Worm (Caenorhabditis elegans): ENCODE measurements around the gene F10E9.5.

F10E9.5 gene

DNA sequence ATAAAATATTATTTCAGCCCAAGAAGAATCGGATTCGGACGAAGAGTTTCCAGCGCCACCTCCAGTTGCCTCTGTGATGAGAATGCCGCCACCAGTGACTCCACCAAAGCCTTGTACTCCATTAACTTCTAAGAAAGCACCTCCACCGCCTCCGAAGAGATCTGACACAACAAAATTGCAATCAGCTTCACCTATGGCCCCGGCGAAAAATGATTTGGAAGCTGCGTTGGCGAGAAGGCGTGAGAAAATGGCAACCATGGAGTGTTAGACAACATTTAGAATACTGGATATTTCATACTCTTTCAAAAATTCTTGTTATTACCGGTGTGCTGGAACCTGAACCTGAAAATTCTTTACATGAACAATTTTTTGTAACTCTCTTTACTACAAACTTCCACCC is 2.1 kb upstream of the F10E9.5 start:
- no peak for TF ChIP-seq hlh-30 (tag; optimal IDR thresholded peaks at IDR 0.05; ENCODE audit: insufficient read depth)
- no peak for TF ChIP-seq C38D4.7 (GFP tag; optimal IDR thresholded peaks at IDR 0.05)

ce11 chrIII:8305816-8306215 is 1.6 kb upstream of the F10E9.5 start:
- TF ChIP-seq hlh-30 (tag; optimal IDR thresholded peaks at IDR 0.05; ENCODE audit: insufficient read depth) (no peak), K02D7.2 (tag; optimal IDR thresholded peaks at IDR 0.05) (no peak), syd-9 (tag; optimal IDR thresholded peaks at IDR 0.05) (no peak), rnt-1 (tag; optimal IDR thresholded peaks at IDR 0.05) (no peak), tbx-2 (tag; optimal IDR thresholded peaks at IDR 0.05) (no peak), ceh-19 (GFP tag; optimal IDR thresholded peaks at IDR 0.05) (no peak), ama-1 (optimal IDR thresholded peaks at IDR 0.05) (no peak), ceh-18 (tag; optimal IDR thresholded peaks at IDR 0.05) (no peak), pha-2 (tag; optimal IDR thresholded peaks at IDR 0.05) (no peak), pax-1 (tag; optimal IDR thresholded peaks at IDR 0.05) (no peak), npax-4 (tag; optimal IDR thresholded peaks at IDR 0.05) (no peak), C08G9.2 (tag; optimal IDR thresholded peaks at IDR 0.05) (no peak), ceh-22 (tag; optimal IDR thresholded peaks at IDR 0.05) (no peak), Y22D7AL.16 (tag; optimal IDR thresholded peaks at IDR 0.05) (no peak), ceh-34 (tag; optimal IDR thresholded peaks at IDR 0.05) (no peak), ceh-24 (tag; optimal IDR thresholded peaks at IDR 0.05) (no peak), T23F11.4 (GFP tag; optimal IDR thresholded peaks at IDR 0.05) (no peak), sdc-2 (tag; optimal IDR thresholded peaks at IDR 0.05) (no peak), nhr-232 (tag; optimal IDR thresholded peaks at IDR 0.05) (no peak), elt-2 (tag; optimal IDR thresholded peaks at IDR 0.05) (no peak)

DNA sequence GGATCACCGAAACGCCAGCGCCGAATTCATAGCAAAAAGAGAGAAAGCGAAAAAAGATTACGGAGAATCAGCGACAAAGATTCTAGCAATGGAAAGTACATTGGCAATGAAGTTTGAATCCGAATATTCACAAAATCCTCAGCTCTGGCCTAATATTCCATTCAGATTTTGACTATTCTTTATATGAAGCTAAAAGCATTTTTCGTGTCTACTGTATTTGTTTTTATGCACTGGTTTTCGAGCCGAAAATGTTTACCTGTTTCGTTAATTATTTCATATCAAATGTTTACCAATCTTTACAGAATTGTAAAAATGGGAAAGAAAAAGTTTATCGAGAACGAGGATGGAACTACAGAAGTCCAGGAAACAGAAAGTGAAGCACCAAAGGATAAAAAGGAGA is 846 bp downstream of the F10E9.5 start, which contains the start of gene F10E9.4:
F10E9.4 (plus strand) TSS at position 301 of the 400 bp plus-strand sequence.
- TF ChIP-seq ceh-24 (tag; optimal IDR thresholded peaks at IDR 0.05) (no peak), ceh-31 (tag; optimal IDR thresholded peaks at IDR 0.05) (no peak), fkh-6 (tag; optimal IDR thresholded peaks at IDR 0.05) (no peak), ceh-48 (tag; optimal IDR thresholded peaks at IDR 0.05) (no peak), hlh-13 (GFP tag; optimal IDR thresholded peaks at IDR 0.05) (no peak), elt-2 (tag; optimal IDR thresholded peaks at IDR 0.05) (no peak), fkh-10 (GFP tag; optimal IDR thresholded peaks at IDR 0.05) (no peak), ceh-45 (GFP tag; IDR thresholded peaks at IDR 0.05) (no peak), ceh-18 (tag; optimal IDR thresholded peaks at IDR 0.05) (no peak), dmd-4 (tag; optimal IDR thresholded peaks at IDR 0.05; ENCODE audit: borderline replicate concordance) (no peak), K02D7.2 (tag; optimal IDR thresholded peaks at IDR 0.05) (no peak)

DNA sequence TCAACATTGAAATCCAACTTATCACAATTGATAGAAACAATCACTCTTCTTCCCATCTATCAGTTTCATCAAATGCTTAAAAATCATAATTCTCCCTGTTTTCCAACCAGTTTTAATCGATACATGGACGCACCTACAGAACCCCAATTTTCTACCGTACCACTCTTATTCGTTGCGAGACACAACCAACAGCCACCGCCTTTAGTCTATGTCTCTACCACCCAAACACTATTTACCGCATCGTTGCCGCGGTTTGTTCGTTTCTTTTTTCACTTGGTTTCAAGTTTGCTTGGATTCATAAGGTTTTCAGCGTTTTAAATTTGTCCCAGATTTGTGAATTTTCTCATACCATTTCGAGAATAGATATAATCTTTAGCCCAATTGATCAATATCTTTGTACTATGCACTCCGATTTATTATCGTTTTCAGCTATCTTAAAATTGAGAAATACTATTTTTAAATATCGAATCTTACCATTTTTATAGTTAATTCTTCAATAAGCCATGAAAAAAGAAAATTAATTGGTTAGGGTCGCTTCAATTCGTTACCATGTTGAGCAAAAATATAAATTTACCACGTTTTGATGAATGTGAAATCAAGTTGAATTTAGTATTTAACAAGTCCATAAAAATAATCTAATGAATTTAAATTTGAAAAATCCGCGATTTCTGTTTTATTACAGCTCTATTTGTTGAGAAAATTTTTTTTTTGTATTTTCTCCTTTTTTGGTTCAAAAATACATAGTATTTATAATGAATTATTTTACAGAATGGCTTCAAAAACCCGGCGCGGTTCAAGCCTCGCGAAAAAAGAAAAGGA is 3.1 kb downstream of the F10E9.5 start, which contains the start of gene F10E9.3:
F10E9.3 (plus strand) TSS at position 769 of the 819 bp plus-strand sequence.
- TF ChIP-seq nhr-11 (tag; optimal IDR thresholded peaks at IDR 0.05) (no peak), nfya-1 (tag; optimal IDR thresholded peaks at IDR 0.05) (peak; percentile 53)

DNA sequence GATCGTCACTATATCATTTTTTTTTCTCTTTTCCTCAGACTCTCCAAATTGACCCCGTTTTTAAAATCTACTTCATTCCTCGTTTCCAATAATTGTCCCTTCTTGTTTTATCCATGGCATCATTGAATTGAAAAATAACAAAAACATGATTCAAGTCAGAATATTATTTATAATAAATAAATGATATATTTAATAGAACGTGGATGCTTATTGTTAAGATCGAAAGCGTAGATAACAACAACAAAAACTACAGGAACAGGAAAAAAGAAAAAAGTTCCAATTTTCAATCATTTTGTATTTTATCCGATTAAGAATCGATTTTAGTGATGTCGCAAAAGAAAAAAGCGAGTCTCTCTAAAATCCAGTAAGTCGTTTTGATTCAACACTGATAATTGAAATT is 5.0 kb downstream of the F10E9.5 start, which contains the start of gene F10E9.2:
F10E9.2 (plus strand) TSS at position 301 of the 400 bp plus-strand sequence.
- TF ChIP-seq ceh-30 (tag; optimal IDR thresholded peaks at IDR 0.05) (no peak), C38D4.7 (GFP tag; optimal IDR thresholded peaks at IDR 0.05) (no peak), che-1 (tag; optimal IDR thresholded peaks at IDR 0.05) (no peak)

ce11 chrIII:8318488-8318887 is 11.1 kb downstream of the F10E9.5 start, which contains the start of gene sas-4:
TSS of gene sas-4 (minus strand) at chrIII:8318588.
- TF ChIP-seq lim-6 (tag; optimal IDR thresholded peaks at IDR 0.05), result no peak
- TF ChIP-seq pha-4 (tag; optimal IDR thresholded peaks at IDR 0.05), result no peak
- no peak for TF ChIP-seq gmeb-2 (tag; optimal IDR thresholded peaks at IDR 0.05)
